Fruit fly (Drosophila melanogaster) whole organism, embryonic: Measurements from ENCODE around the gene CG6749.

ENCODE experiments used
- BEAF-32 ChIP-seq: fragments of 200-800 bp; sonication (Bioruptor generic); optimal IDR thresholded peaks from 3 replicates; lab custom pipeline; 2017; ENCODE audit warnings: missing biosample characterization, missing genetic modification characterization, mild to moderate bottlenecking, moderate library complexity, missing genetic modification reagents
- Bdp1 ChIP-seq: fragments of 200-800 bp; sonication (Bioruptor generic); optimal IDR thresholded peaks from 3 replicates; lab custom pipeline; 2016; ENCODE audit warnings: missing biosample characterization, missing genetic modification characterization
- CG10654 ChIP-seq: fragments of 200-800 bp; sonication (Bioruptor generic); optimal IDR thresholded peaks from 2 replicates; lab custom pipeline; 2016; ENCODE audit warnings: missing biosample characterization, missing genetic modification characterization
- CG11085 ChIP-seq: fragments of 200-800 bp; sonication (Bioruptor generic); IDR thresholded peaks from 2 replicates; pipeline ENCODE4 v1.3.6; 2022; ENCODE audit warnings: missing biosample characterization, missing genetic modification characterization
- CG11093 ChIP-seq: fragments of 200-800 bp; sonication (Bioruptor generic); IDR thresholded peaks from 3 replicates; pipeline ENCODE4 v1.3.6; 2022; ENCODE audit warnings: missing biosample characterization, missing genetic modification characterization
- CG12104 ChIP-seq: fragments of 200-800 bp; sonication (Bioruptor generic); optimal IDR thresholded peaks from 3 replicates; lab custom pipeline; 2016; ENCODE audit warnings: missing biosample characterization, missing genetic modification characterization
- CG14965 ChIP-seq: fragments of 200-800 bp; sonication (Bioruptor generic); optimal IDR thresholded peaks from 2 replicates; lab custom pipeline; 2016; ENCODE audit warnings: missing biosample characterization, missing genetic modification characterization, borderline replicate concordance
- CG15601 ChIP-seq: fragments of 200-800 bp; sonication (Bioruptor generic); optimal IDR thresholded peaks from 3 replicates; lab custom pipeline; 2019; ENCODE audit warnings: missing biosample characterization, mild to moderate bottlenecking, missing genetic modification characterization, moderate library complexity
- CG15696 ChIP-seq: fragments of 200-800 bp; sonication (Bioruptor generic); optimal IDR thresholded peaks from 2 replicates; lab custom pipeline; 2019; ENCODE audit warnings: missing biosample characterization, mild to moderate bottlenecking, missing genetic modification characterization, moderate library complexity
- CG17361 ChIP-seq: fragments of 200-800 bp; sonication (Bioruptor generic); IDR thresholded peaks from 3 replicates; pipeline ENCODE4 v1.3.6; 2022; ENCODE audit warnings: missing biosample characterization, missing genetic modification characterization
- CG18011 ChIP-seq: fragments of 200-800 bp; sonication (Bioruptor generic); optimal IDR thresholded peaks from 2 replicates; lab custom pipeline; 2017; ENCODE audit warnings: missing biosample characterization, missing genetic modification characterization, mild to moderate bottlenecking, moderate library complexity, missing genotype
- CG3281 ChIP-seq: fragments of 200-800 bp; sonication (Bioruptor generic); optimal IDR thresholded peaks from 3 replicates; lab custom pipeline; 2017; ENCODE audit warnings: missing biosample characterization, mild to moderate bottlenecking, missing genetic modification characterization
- CG7372 ChIP-seq: fragments of 200-800 bp; sonication (Bioruptor generic); IDR thresholded peaks from 2 replicates; pipeline ENCODE4 v1.3.6; 2022; ENCODE audit warnings: missing biosample characterization, missing genetic modification characterization
- CG7786 ChIP-seq: fragments of 200-800 bp; sonication (Bioruptor generic); optimal IDR thresholded peaks from 2 replicates; lab custom pipeline; 2016; ENCODE audit warnings: missing biosample characterization, missing genetic modification characterization
- CG9797 ChIP-seq: fragments of 200-800 bp; sonication (Bioruptor generic); optimal IDR thresholded peaks from 3 replicates; lab custom pipeline; 2018; ENCODE audit warnings: missing biosample characterization, mild to moderate bottlenecking, missing genetic modification characterization
- CG9876 ChIP-seq: fragments of 200-800 bp; sonication (Bioruptor generic); optimal IDR thresholded peaks from 2 replicates; lab custom pipeline; 2016; ENCODE audit warnings: missing biosample characterization, missing genetic modification characterization
- Eip74EF ChIP-seq, 2 experiments: fragments of 200-800 bp in 1 of 2; fragments of >200 bp in 1 of 2; sonication (Bioruptor generic) in 1 of 2; optimal IDR thresholded peaks; 2 replicates each; lab custom pipeline; 2017 to 2019; ENCODE audit warnings: missing biosample characterization in 2 of 2, missing genetic modification characterization in 2 of 2, mild to moderate bottlenecking in 1 of 2, moderate library complexity in 1 of 2
- Ets65A ChIP-seq: fragments of 200-800 bp; sonication (Bioruptor generic); peaks from one replicate; lab custom pipeline; 2016; ENCODE audit warnings: missing biosample characterization, missing genetic modification characterization
- Fer3 ChIP-seq: fragments of 200-800 bp; sonication (Bioruptor generic); optimal IDR thresholded peaks from 2 replicates; lab custom pipeline; 2018; ENCODE audit warnings: missing biosample characterization, mild to moderate bottlenecking, missing genetic modification characterization, moderate library complexity
- H2.0 ChIP-seq: fragments of 200-800 bp; sonication (Bioruptor generic); IDR thresholded peaks from 2 replicates; pipeline ENCODE4 v1.3.6; 2022; ENCODE audit warnings: missing biosample characterization, missing genetic modification characterization
- HHEX ChIP-seq: fragments of 200-800 bp; sonication (Bioruptor generic); optimal IDR thresholded peaks from 3 replicates; lab custom pipeline; 2017; ENCODE audit warnings: missing biosample characterization, mild to moderate bottlenecking, missing genetic modification characterization, missing genetic modification reagents
- Hsf ChIP-seq: fragments of 200-800 bp; sonication (Bioruptor generic); optimal IDR thresholded peaks from 3 replicates; lab custom pipeline; 2016; ENCODE audit warnings: missing biosample characterization, missing genetic modification characterization
- Jarid2 ChIP-seq: fragments of 200-800 bp; sonication (Bioruptor generic); optimal IDR thresholded peaks from 3 replicates; lab custom pipeline; 2017; ENCODE audit warnings: mild to moderate bottlenecking, missing biosample characterization, missing genetic modification reagents, missing genetic modification characterization
- Kr ChIP-seq: fragments of 200-800 bp; sonication (Bioruptor generic); optimal IDR thresholded peaks from 2 replicates; lab custom pipeline; 2017; ENCODE audit warnings: missing biosample characterization, mild to moderate bottlenecking, missing genetic modification characterization
- MESR4 ChIP-seq: fragments of 200-800 bp; sonication (Bioruptor generic); optimal IDR thresholded peaks from 2 replicates; lab custom pipeline; 2018; ENCODE audit warnings: missing biosample characterization, mild to moderate bottlenecking, missing genetic modification characterization, moderate library complexity
- Neu2 ChIP-seq: fragments of 200-800 bp; sonication (Bioruptor generic); optimal IDR thresholded peaks from 3 replicates; lab custom pipeline; 2016; ENCODE audit warnings: missing biosample characterization, missing genetic modification characterization, borderline replicate concordance
- Sin3A ChIP-seq: fragments of >200 bp; optimal IDR thresholded peaks from 2 replicates; lab custom pipeline; 2018
- Vsx1 ChIP-seq: fragments of 200-800 bp; sonication (Bioruptor generic); optimal IDR thresholded peaks from 2 replicates; lab custom pipeline; 2017; ENCODE audit warnings: missing biosample characterization, mild to moderate bottlenecking, missing genetic modification characterization, missing genetic modification reagents
- ab ChIP-seq: fragments of 200-800 bp; sonication (Bioruptor generic); optimal IDR thresholded peaks from 2 replicates; lab custom pipeline; 2016; ENCODE audit warnings: missing biosample characterization, missing genetic modification characterization
- ash1 ChIP-seq: fragments of 200-800 bp; sonication (Bioruptor generic); optimal IDR thresholded peaks from 2 replicates; lab custom pipeline; 2018; ENCODE audit warnings: missing biosample characterization, mild to moderate bottlenecking, missing genetic modification characterization
- chif ChIP-seq, 2 experiments: fragments of 200-800 bp; sonication (Bioruptor generic); optimal IDR thresholded peaks; 3 replicates each; lab custom pipeline; 2016; ENCODE audit warnings: missing biosample characterization in 2 of 2, missing genetic modification characterization in 2 of 2
- chm ChIP-seq: fragments of 200-800 bp; sonication (Bioruptor generic); IDR thresholded peaks from 2 replicates; pipeline ENCODE4 v1.3.6; 2022; ENCODE audit warnings: missing biosample characterization, missing genetic modification characterization
- dm ChIP-seq: fragments of 200-800 bp; sonication (Bioruptor generic); optimal IDR thresholded peaks from 3 replicates; lab custom pipeline; 2016; ENCODE audit warnings: missing biosample characterization, missing genetic modification characterization
- gem ChIP-seq: fragments of 200-800 bp; sonication (Bioruptor generic); optimal IDR thresholded peaks from 2 replicates; lab custom pipeline; 2019; ENCODE audit warnings: missing biosample characterization, mild to moderate bottlenecking, missing genetic modification characterization, moderate library complexity
- ind ChIP-seq: fragments of 200-800 bp; sonication (Bioruptor generic); optimal IDR thresholded peaks from 3 replicates; lab custom pipeline; 2016; ENCODE audit warnings: missing biosample characterization, missing genetic modification characterization
- lilli ChIP-seq: fragments of 200-800 bp; sonication (Bioruptor generic); optimal IDR thresholded peaks from 3 replicates; lab custom pipeline; 2016; ENCODE audit warnings: missing biosample characterization, missing genetic modification characterization
- nerfin-1 ChIP-seq: fragments of 200-800 bp; sonication (Bioruptor generic); optimal IDR thresholded peaks from 3 replicates; lab custom pipeline; 2019; ENCODE audit warnings: missing biosample characterization, mild to moderate bottlenecking, missing genetic modification characterization, moderate library complexity
- nerfin-2 ChIP-seq: fragments of 200-800 bp; sonication (Bioruptor generic); IDR thresholded peaks from 2 replicates; pipeline ENCODE4 v1.3.6; 2022; ENCODE audit warnings: missing biosample characterization, missing genetic modification characterization; ENCODE audit not compliant: partially characterized antibody
- p53 ChIP-seq: fragments of 200-800 bp; sonication (Bioruptor generic); optimal IDR thresholded peaks from 2 replicates; lab custom pipeline; 2016; ENCODE audit warnings: missing biosample characterization, missing genetic modification characterization
- prd ChIP-seq, 3 experiments: fragments of >200 bp in 2 of 3; fragments of 200-800 bp in 1 of 3; sonication (Bioruptor generic) in 1 of 3; optimal IDR thresholded peaks in 2 of 3; IDR thresholded peaks in 1 of 3; 2 replicates in 2 of 3; 3 replicates in 1 of 3; pipeline versions ENCODE4 v1.3.6 to Lab custom; 2017 to 2022; ENCODE audit warnings: missing biosample characterization in 1 of 3, missing genetic modification characterization in 1 of 3
- psq ChIP-seq: fragments of 200-800 bp; sonication (Bioruptor generic); optimal IDR thresholded peaks from 2 replicates; lab custom pipeline; 2017; ENCODE audit warnings: missing biosample characterization, missing genetic modification characterization
- repo ChIP-seq: fragments of 200-800 bp; sonication (Bioruptor generic); optimal IDR thresholded peaks from 2 replicates; lab custom pipeline; 2016; ENCODE audit warnings: missing biosample characterization, missing genetic modification characterization
- salm ChIP-seq: fragments of 200-800 bp; sonication (Bioruptor generic); optimal IDR thresholded peaks from 2 replicates; lab custom pipeline; 2018; ENCODE audit warnings: missing biosample characterization, mild to moderate bottlenecking, missing genetic modification characterization
- scrt ChIP-seq: fragments of 200-800 bp; sonication (Bioruptor generic); optimal IDR thresholded peaks from 2 replicates; lab custom pipeline; 2018; ENCODE audit warnings: missing biosample characterization, mild to moderate bottlenecking, missing genetic modification characterization, moderate library complexity
- sob ChIP-seq: fragments of 200-800 bp; sonication (Bioruptor generic); IDR thresholded peaks from 2 replicates; pipeline ENCODE4 v1.3.6; 2022; ENCODE audit warnings: missing biosample characterization, missing genetic modification characterization
- tin ChIP-seq: fragments of 200-800 bp; sonication (Bioruptor generic); optimal IDR thresholded peaks from 3 replicates; lab custom pipeline; 2016; ENCODE audit warnings: missing biosample characterization, missing genetic modification characterization
- tx ChIP-seq: fragments of 200-800 bp; sonication (Bioruptor generic); optimal IDR thresholded peaks from 2 replicates; lab custom pipeline; 2016; ENCODE audit warnings: missing biosample characterization, missing genetic modification characterization
- vvl ChIP-seq: fragments of 200-800 bp; sonication (Bioruptor generic); IDR thresholded peaks from 2 replicates; pipeline ENCODE4 v1.3.6; 2022; ENCODE audit warnings: missing biosample characterization, missing genetic modification characterization
- zf30C ChIP-seq: fragments of 200-800 bp; sonication (Bioruptor generic); optimal IDR thresholded peaks from 3 replicates; lab custom pipeline; 2018; ENCODE audit warnings: missing biosample characterization, mild to moderate bottlenecking, missing genetic modification characterization

The CG6749 gene

DNA sequence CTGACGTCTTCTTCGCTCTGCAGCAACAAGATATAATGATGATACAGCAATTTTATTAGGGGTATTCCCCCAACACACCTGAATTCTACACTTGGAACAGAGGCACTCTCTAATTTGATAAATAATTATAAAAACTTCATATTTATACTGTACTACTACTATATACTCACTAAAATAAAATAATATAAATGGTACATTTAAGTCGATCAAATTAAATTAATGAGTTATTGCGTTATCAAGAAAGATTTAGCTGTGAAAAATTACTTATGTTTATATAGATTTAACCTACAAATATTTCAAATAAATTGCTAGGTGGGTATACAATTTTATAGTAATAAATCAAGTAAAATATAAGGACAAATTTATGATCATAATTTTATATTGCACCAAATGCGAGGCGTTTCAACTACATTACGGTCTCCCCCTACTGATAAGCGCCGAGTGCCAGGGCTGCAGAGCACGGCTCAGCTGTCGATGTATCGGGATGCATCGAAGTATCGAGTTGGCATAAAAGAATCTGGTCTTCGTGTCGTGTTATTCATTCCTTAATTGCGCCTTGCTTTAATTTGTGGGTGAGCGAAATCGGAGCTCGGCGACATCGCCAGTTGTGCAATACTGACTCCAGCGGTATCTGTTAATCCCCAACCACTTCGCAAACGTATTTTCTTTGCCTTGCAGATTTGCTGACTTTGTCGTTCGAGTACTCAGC lies 19.6 kb downstream of the CG6749 start, which contains the start of gene vsg (continued):
- TF ChIP-seq Ets65A (GFP tag; lab: Kevin White, UChicago), result peak; percentile 95
- TF ChIP-seq Fer3 (tag; lab: Kevin White, UChicago), result peak; percentile 66
- peak; percentile 73 for TF ChIP-seq lilli
- no peak for TF ChIP-seq ash1 (GFP tag; lab: Kevin White, UChicago)
- TF ChIP-seq Neu2 (GFP tag; lab: Kevin White, UChicago), result no peak
- peak; percentile 48 for TF ChIP-seq CG7786 (GFP tag; lab: Kevin White, UChicago)
- no peak for TF ChIP-seq CG18011
- TF ChIP-seq CG9876 (GFP tag; lab: Kevin White, UChicago), result no peak
- no peak for TF ChIP-seq CG14965 (GFP tag; lab: Kevin White, UChicago)
- TF ChIP-seq Jarid2, result no peak
- TF ChIP-seq psq (GFP tag; lab: Kevin White, UChicago), result peak; percentile 37
- TF ChIP-seq scrt (GFP tag; lab: Kevin White, UChicago), result peak; percentile 49
- TF ChIP-seq vvl (GFP tag; lab: Robert Waterston, UW), result peak; percentile 69
- TF ChIP-seq Vsx1, result peak; percentile 41
- peak; percentile 7 to 61 for TF ChIP-seq chif (GFP tag; optimal IDR thresholded peaks at IDR 0.05; lab: Kevin White, UChicago)
- no peak; the same call in 1 of the 2 replicates for TF ChIP-seq CG11085
- TF ChIP-seq Kr (GFP tag; lab: Kevin White, UChicago), result no peak
- TF ChIP-seq Bdp1, result no peak
- TF ChIP-seq p53 (GFP tag; lab: Kevin White, UChicago), result peak; percentile 14
- peak; percentile 77 for TF ChIP-seq CG3281 (GFP tag; lab: Kevin White, UChicago)
- peak; percentile 70 for TF ChIP-seq Hsf (GFP tag; lab: Kevin White, UChicago)
- peak; percentile 80 for TF ChIP-seq nerfin-1 (tag; lab: Kevin White, UChicago)
- peak; percentile 78 for TF ChIP-seq nerfin-2 (GFP tag; lab: Robert Waterston, UW)
- TF ChIP-seq CG11093, result peak; percentile 61; the same call in 2 of the 3 replicates
- peak; percentile 60 for TF ChIP-seq CG10654
- TF ChIP-seq tx (GFP tag; lab: Kevin White, UChicago), result peak; percentile 6
- peak; percentile 42 for TF ChIP-seq H2.0 (GFP tag; lab: Robert Waterston, UW)
- TF ChIP-seq MESR4 (GFP tag; lab: Kevin White, UChicago), result peak; percentile 93
- peak; percentile 58 for TF ChIP-seq CG7372 (GFP tag; lab: Robert Waterston, UW)
- peak; percentile 80 for TF ChIP-seq CG15601 (tag; lab: Kevin White, UChicago)
- peak; percentile 72 for TF ChIP-seq ind (GFP tag; lab: Kevin White, UChicago)
- peak; percentile 9 for TF ChIP-seq HHEX
- peak; percentile 13 for TF ChIP-seq zf30C (GFP tag; lab: Kevin White, UChicago)
- peak; percentile 8 for TF ChIP-seq dm
- peak; percentile 31 for TF ChIP-seq Sin3A (lab: Kevin White, UChicago)
- TF ChIP-seq CG15696 (tag; lab: Kevin White, UChicago), result peak; percentile 83
- peak; percentile 52; the same call in 1 of the 2 replicates for TF ChIP-seq chm
- peak; percentile 54 for TF ChIP-seq CG9797 (GFP tag; lab: Kevin White, UChicago)
- TF ChIP-seq salm (tag; lab: Kevin White, UChicago), result peak; percentile 48
- TF ChIP-seq gem (tag; lab: Kevin White, UChicago), result peak; percentile 93
- TF ChIP-seq tin (GFP tag; lab: Kevin White, UChicago), result peak; percentile 77
- peak; percentile 85 for TF ChIP-seq CG12104 (GFP tag; lab: Kevin White, UChicago)
- TF ChIP-seq ab (GFP tag; lab: Kevin White, UChicago), result no peak
- TF ChIP-seq repo (GFP tag; lab: Kevin White, UChicago), result no peak
- TF ChIP-seq CG17361, result peak; percentile 97
- peak; percentile 91 for TF ChIP-seq BEAF-32
- TF ChIP-seq prd (optimal IDR thresholded peaks at IDR 0.05; lab: Kevin White, UChicago), result no peak
- peak; percentile 79 for TF ChIP-seq prd (GFP tag; IDR thresholded peaks at IDR 0.05; lab: Robert Waterston, UW)
- TF ChIP-seq Eip74EF (GFP tag; optimal IDR thresholded peaks at IDR 0.05; lab: Kevin White, UChicago), result peak in 1 of 2 experiments; percentile 64
- peak; percentile 79 for TF ChIP-seq sob
